ENCODE assay signal across 2 fruit fly cellular contexts in genomic region chr3R:24521313-24521712, dm6.
TF ChIP-seq lines count a peak whose summit lies in the region.

No protein-coding gene starts in this region.

- TF ChIP-seq CTCF in whole organism, embryonic (GFP tag; optimal IDR thresholded peaks at IDR 0.05; lab: Kevin White, UChicago) = no peak

TF ChIP-seq in whole organism, adult, 20 proteins besides CTCF, POLR2A, EP300 and RAD21:
- TF ChIP-seq Clk (GFP tag; optimal IDR thresholded peaks at IDR 0.05; lab: Kevin White, UChicago) (no peak), kay (GFP tag; lab: Kevin White, UChicago; ENCODE audit: borderline replicate concordance) (peak; percentile 20), Crg-1 (GFP tag; optimal IDR thresholded peaks at IDR 0.05; lab: Kevin White, UChicago) (no peak), cic (GFP tag; optimal IDR thresholded peaks at IDR 0.05; lab: Kevin White, UChicago) (peak; percentile 54), CG1620 (GFP tag; optimal IDR thresholded peaks at IDR 0.05; lab: Kevin White, UChicago) (no peak), tj (GFP tag; optimal IDR thresholded peaks at IDR 0.05; lab: Kevin White, UChicago) (peak; percentile 50)

TF ChIP-seq in whole organism, embryonic, 481 proteins besides CTCF, POLR2A, EP300 and RAD21:
- TF ChIP-seq Fer1 (GFP tag; optimal IDR thresholded peaks at IDR 0.05; lab: Kevin White, UChicago) (no peak), dimm (GFP tag; IDR thresholded peaks at IDR 0.05; lab: Robert Waterston, UW) (no peak), zf30C (GFP tag; optimal IDR thresholded peaks at IDR 0.05; lab: Kevin White, UChicago) (no peak), dysf (GFP tag; IDR thresholded peaks at IDR 0.05; lab: Robert Waterston, UW) (0 out of 3 replicates have a peak, but pooled peaks have one; percentile 21), CG10462 (GFP tag; optimal IDR thresholded peaks at IDR 0.05; lab: Kevin White, UChicago) (no peak), Poxn (GFP tag; IDR thresholded peaks at IDR 0.05; lab: Robert Waterston, UW) (no peak), esg (GFP tag; conservative IDR thresholded peaks at IDR 0.05; lab: Robert Waterston, UW) (no peak), Adf1 (GFP tag; IDR thresholded peaks at IDR 0.05; lab: Robert Waterston, UW) (no peak), sima (GFP tag; optimal IDR thresholded peaks at IDR 0.05; lab: Kevin White, UChicago) (no peak), stc (GFP tag; IDR thresholded peaks at IDR 0.05; lab: Robert Waterston, UW) (no peak), CG4854 (GFP tag; optimal IDR thresholded peaks at IDR 0.05; lab: Kevin White, UChicago) (no peak), sd (tag; optimal IDR thresholded peaks at IDR 0.05; lab: Kevin White, UChicago) (no peak), sens (GFP tag; lab: Kevin White, UChicago) (peak; percentile 55), CG7271 (tag; optimal IDR thresholded peaks at IDR 0.05; lab: Kevin White, UChicago) (no peak), chinmo (GFP tag; IDR thresholded peaks at IDR 0.05; lab: Robert Waterston, UW; ENCODE audit: partially characterized antibody) (0 out of 4 replicates have a peak, but pooled peaks have one; percentile 24), Xrp1 (GFP tag; IDR thresholded peaks at IDR 0.05; lab: Robert Waterston, UW) (0 out of 2 replicates have a peak, but pooled peaks have one; percentile 8), Dp (GFP tag; optimal IDR thresholded peaks at IDR 0.05; lab: Kevin White, UChicago) (no peak), CG8388 (GFP tag; optimal IDR thresholded peaks at IDR 0.05; lab: Kevin White, UChicago) (peak; percentile 65), gsb-n (tag; optimal IDR thresholded peaks at IDR 0.05; lab: Kevin White, UChicago) (no peak), caup (GFP tag; optimal IDR thresholded peaks at IDR 0.05; lab: Kevin White, UChicago; ENCODE audit: severe bottlenecking) (no peak), exex (tag; optimal IDR thresholded peaks at IDR 0.05; lab: Kevin White, UChicago) (no peak), CG6791 (GFP tag; IDR thresholded peaks at IDR 0.05; lab: Robert Waterston, UW; ENCODE audit: partially characterized antibody) (no peak), sc (optimal IDR thresholded peaks at IDR 0.05; lab: Kevin White, UChicago) (no peak), sc (GFP tag; optimal IDR thresholded peaks at IDR 0.05; lab: Kevin White, UChicago) (no peak), CG14667 (GFP tag; IDR thresholded peaks at IDR 0.05; lab: Robert Waterston, UW) (no peak), CG18011 (GFP tag; optimal IDR thresholded peaks at IDR 0.05; lab: Kevin White, UChicago) (no peak), CG34422 (GFP tag; IDR thresholded peaks at IDR 0.05; lab: Robert Waterston, UW) (no peak)

Comparison
In these comparisons a context has a peak if more than half of its experiments do, and no peak if none do; other contexts are left out.
1. Of the 1 proteins assayed by ChIP-seq in both whole organism, embryonic and whole organism, adult: peak only in whole organism, embryonic: none; only in whole organism, adult: kay; in both: none; in neither: 0.